Worm (Caenorhabditis elegans): ENCODE measurements around the gene F56C3.3.
A peak's percentile ranks its signal among the peaks of the same experiment; 100 is the strongest.

The F56C3.3 gene

ce11 chrX:1321044-1321443 is 37.2 kb downstream of the F56C3.3 start, which contains the start of gene pdk-1:
TSS of gene pdk-1 (plus strand) at chrX:1321344.
- TF ChIP-seq jun-1 (tag; optimal IDR thresholded peaks at IDR 0.05) (no peak), nhr-71 (tag; optimal IDR thresholded peaks at IDR 0.05) (no peak), zag-1 (tag; optimal IDR thresholded peaks at IDR 0.05) (no peak), lir-3 (tag; optimal IDR thresholded peaks at IDR 0.05; ENCODE audit: poor library complexity) (no peak), pax-3 (tag; optimal IDR thresholded peaks at IDR 0.05) (no peak), skn-1 (tag; optimal IDR thresholded peaks at IDR 0.05) (no peak), ceh-88 (GFP tag; IDR thresholded peaks at IDR 0.05) (no peak), nhr-20 (tag; optimal IDR thresholded peaks at IDR 0.05) (no peak), C34B4.2 (tag; optimal IDR thresholded peaks at IDR 0.05) (no peak), nhr-90 (tag; optimal IDR thresholded peaks at IDR 0.05; ENCODE audit: poor library complexity) (no peak), ces-1 (GFP tag; optimal IDR thresholded peaks at IDR 0.05) (no peak)

- 0 out of 2 replicates have a peak, but pooled peaks have one; percentile 14 for TF ChIP-seq mab-9 (GFP tag; IDR thresholded peaks at IDR 0.05)
- TF ChIP-seq lsy-2 (tag; optimal IDR thresholded peaks at IDR 0.05) = peak; percentile 1 to 50
- TF ChIP-seq snpc-4 (tag; optimal IDR thresholded peaks at IDR 0.05) = peak; percentile 46
- TF ChIP-seq isw-1 (GFP tag; IDR thresholded peaks at IDR 0.05) = peak; percentile 34
- peak; percentile 79 for TF ChIP-seq nhr-85 (tag)
- peak; percentile 3 for TF ChIP-seq hpl-2 (GFP tag; optimal IDR thresholded peaks at IDR 0.05)
- peak; percentile 42 for TF ChIP-seq swsn-7 (tag; optimal IDR thresholded peaks at IDR 0.05)
- peak in 1 of 2 experiments; percentile 10 for TF ChIP-seq ztf-11 (tag; optimal IDR thresholded peaks at IDR 0.05)
- peak; percentile 6 for TF ChIP-seq unc-130 (tag; optimal IDR thresholded peaks at IDR 0.05)
- no peak for TF ChIP-seq lin-39 (tag; optimal IDR thresholded peaks at IDR 0.05)
- peak; percentile 72 for TF ChIP-seq nhr-20 (tag; optimal IDR thresholded peaks at IDR 0.05)
- no peak for TF ChIP-seq unc-98 (GFP tag; IDR thresholded peaks at IDR 0.05)
- peak; percentile 9 to 74 (median 59) for TF ChIP-seq ceh-82 (tag; optimal IDR thresholded peaks at IDR 0.05)
- no peak for TF ChIP-seq tlp-1 (tag; optimal IDR thresholded peaks at IDR 0.05)
- peak; percentile 72 for TF ChIP-seq nhr-47 (tag; optimal IDR thresholded peaks at IDR 0.05)
- TF ChIP-seq lin-35 (GFP tag; optimal IDR thresholded peaks at IDR 0.05) = peak; percentile 22 to 54
- peak; percentile 42 for TF ChIP-seq fkh-8 (tag; optimal IDR thresholded peaks at IDR 0.05)
- peak; percentile 2 for TF ChIP-seq unc-86 (tag; optimal IDR thresholded peaks at IDR 0.05)
- TF ChIP-seq nhr-71 (tag; optimal IDR thresholded peaks at IDR 0.05) = peak; percentile 74
- peak; percentile 78 for TF ChIP-seq skn-1 (tag; optimal IDR thresholded peaks at IDR 0.05)
- TF ChIP-seq nhr-19 (GFP tag; conservative IDR thresholded peaks at IDR 0.05) = peak; percentile 45
- TF ChIP-seq dsc-1 (tag; optimal IDR thresholded peaks at IDR 0.05) = peak; percentile 31
- peak; percentile 64 for TF ChIP-seq snu-23 (GFP tag; optimal IDR thresholded peaks at IDR 0.05)
- peak; percentile 67 for TF ChIP-seq tbx-2 (tag; optimal IDR thresholded peaks at IDR 0.05)
- no peak for TF ChIP-seq pag-3 (tag; optimal IDR thresholded peaks at IDR 0.05; ENCODE audit: borderline replicate concordance, insufficient read depth)
- no peak for TF ChIP-seq ces-1 (GFP tag; optimal IDR thresholded peaks at IDR 0.05)
- TF ChIP-seq nhr-28 (tag; optimal IDR thresholded peaks at IDR 0.05) = no peak
- peak; percentile 8 for TF ChIP-seq sup-37 (GFP tag; optimal IDR thresholded peaks at IDR 0.05)
- TF ChIP-seq jun-1 (tag; optimal IDR thresholded peaks at IDR 0.05) = peak; percentile 66
- peak; percentile 92 for TF ChIP-seq lin-14 (GFP tag; optimal IDR thresholded peaks at IDR 0.05)
- TF ChIP-seq xbp-1 (tag; optimal IDR thresholded peaks at IDR 0.05) = peak; percentile 22
- TF ChIP-seq mdl-1 (tag; optimal IDR thresholded peaks at IDR 0.05) = peak in 1 of 2 experiments; percentile 56
- no peak for TF ChIP-seq egl-27 (tag; optimal IDR thresholded peaks at IDR 0.05)
- TF ChIP-seq elt-3 (tag; optimal IDR thresholded peaks at IDR 0.05) = peak in 1 of 6 experiments; percentile 0
- no peak for TF ChIP-seq fos-1 (tag; optimal IDR thresholded peaks at IDR 0.05)
- peak; percentile 14 to 25 for TF ChIP-seq efl-1 (optimal IDR thresholded peaks at IDR 0.05)
- TF ChIP-seq efl-1 (GFP tag; optimal IDR thresholded peaks at IDR 0.05 in 1 of 2) = peak in 1 of 2 experiments; percentile 69
- peak; percentile 62 for TF ChIP-seq rnt-1 (tag; optimal IDR thresholded peaks at IDR 0.05)
- no peak for TF ChIP-seq fkh-10 (GFP tag; optimal IDR thresholded peaks at IDR 0.05)
- peak; percentile 45 for TF ChIP-seq nhr-77 (tag; optimal IDR thresholded peaks at IDR 0.05)
- no peak for TF ChIP-seq ama-1 (optimal IDR thresholded peaks at IDR 0.05)
- TF ChIP-seq C16A3.4 (tag; optimal IDR thresholded peaks at IDR 0.05) = peak; percentile 36
- TF ChIP-seq nhr-90 (tag; optimal IDR thresholded peaks at IDR 0.05; ENCODE audit: poor library complexity) = peak; percentile 58
- TF ChIP-seq elt-2 (tag; optimal IDR thresholded peaks at IDR 0.05) = peak; percentile 60
- peak; percentile 48 for TF ChIP-seq irx-1 (tag; optimal IDR thresholded peaks at IDR 0.05)
Measured at ce11 chrX:1319708-1320107, 38.5 kb downstream of the F56C3.3 start.
